Worm (Caenorhabditis elegans): ENCODE measurements around the gene clec-230.

clec-230 gene

DNA sequence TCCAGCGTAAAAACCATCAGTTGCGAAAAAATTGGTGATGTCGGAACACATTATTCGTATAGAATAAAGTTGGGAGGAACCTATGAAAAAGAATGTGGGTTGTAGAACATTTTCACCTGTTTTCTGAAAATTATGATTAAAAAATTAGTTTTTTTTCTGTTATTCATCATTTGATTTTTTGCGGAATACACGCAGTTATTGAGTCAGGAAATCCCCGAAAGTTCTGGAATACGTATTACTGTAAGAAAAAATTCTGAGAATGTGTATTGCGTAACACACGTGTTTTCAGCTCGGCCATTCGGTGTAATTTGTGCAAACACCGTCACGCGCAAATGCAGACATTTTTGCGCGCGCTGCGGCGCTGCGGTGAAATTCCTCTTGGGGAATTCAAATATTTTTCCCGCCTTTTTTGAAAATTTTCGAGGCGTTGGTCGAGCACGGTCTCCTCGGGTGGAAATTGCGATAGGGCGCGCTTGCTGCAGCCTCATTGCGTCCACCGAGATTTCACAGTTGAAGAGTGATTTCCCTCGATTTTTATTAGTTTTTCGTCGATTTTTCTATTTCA lies 40.0 kb upstream of the clec-230 start, which contains the start of gene srh-170:
Gene srh-170 (minus strand): TSS at position 51 of the 565 bp plus-strand sequence.
- TF ChIP-seq zip-8 (tag; optimal IDR thresholded peaks at IDR 0.05) (peak; percentile 19), tbx-8 (GFP tag; optimal IDR thresholded peaks at IDR 0.05) (no peak)

DNA sequence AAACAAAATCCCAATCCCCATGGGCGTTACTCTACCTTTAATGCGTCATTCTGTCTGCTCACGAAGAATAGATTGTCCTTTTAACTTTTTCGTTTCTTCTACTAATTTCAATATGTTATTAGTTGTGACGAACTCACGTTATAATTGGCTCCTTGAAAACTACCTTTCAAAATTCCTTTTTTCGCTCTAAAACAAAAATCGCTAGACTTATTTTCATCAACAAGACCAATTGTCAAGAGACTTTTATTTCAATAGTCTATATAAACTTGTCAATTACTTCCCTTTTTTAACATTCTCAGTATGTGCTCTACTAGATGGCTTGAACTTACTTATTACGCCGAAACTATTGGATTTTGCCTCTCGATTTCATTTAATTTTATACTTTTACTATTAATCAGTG lies 35.8 kb upstream of the clec-230 start, which contains the start of gene str-102:
Gene str-102 (plus strand): TSS at position 301 of the 400 bp plus-strand sequence.
- TF ChIP-seq nhr-28 (tag; optimal IDR thresholded peaks at IDR 0.05) (no peak), ham-2 (GFP tag; optimal IDR thresholded peaks at IDR 0.05) (no peak), M03D4.4 (tag; optimal IDR thresholded peaks at IDR 0.05) (no peak), mls-2 (tag; optimal IDR thresholded peaks at IDR 0.05) (no peak), nhr-76 (tag; optimal IDR thresholded peaks at IDR 0.05) (no peak), ztf-11 (tag; optimal IDR thresholded peaks at IDR 0.05) (no peak), unc-62 (GFP tag; optimal IDR thresholded peaks at IDR 0.05) (no peak), ceh-39 (tag; optimal IDR thresholded peaks at IDR 0.05) (no peak), nhr-2 (tag; optimal IDR thresholded peaks at IDR 0.05) (no peak), tbx-8 (GFP tag; optimal IDR thresholded peaks at IDR 0.05) (no peak)

DNA sequence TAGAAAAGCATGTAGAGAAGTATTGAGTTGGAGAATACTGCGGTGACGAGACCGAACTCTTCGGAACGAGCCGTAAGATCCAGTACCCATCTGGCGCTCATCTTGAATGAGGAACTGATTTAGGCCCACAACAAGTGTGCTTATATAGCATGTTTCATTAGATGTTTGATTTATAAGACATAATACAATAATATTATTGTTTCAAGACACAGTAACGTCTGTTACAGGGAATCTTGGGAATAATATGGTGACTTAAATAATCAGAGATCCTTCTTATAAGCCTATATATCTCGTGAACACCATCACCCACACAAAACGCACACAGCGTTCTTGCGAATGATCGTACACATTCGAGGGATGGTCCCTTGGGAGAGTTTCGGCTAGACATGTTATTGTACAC lies 34.8 kb upstream of the clec-230 start, which contains the start of gene str-88:
Gene str-88 (minus strand): TSS at position 101 of the 400 bp plus-strand sequence.
- TF ChIP-seq tbx-8 (GFP tag; optimal IDR thresholded peaks at IDR 0.05), result no peak
- no peak for TF ChIP-seq zip-8 (tag; optimal IDR thresholded peaks at IDR 0.05)
- no peak for TF ChIP-seq nhr-237 (tag; optimal IDR thresholded peaks at IDR 0.05)

DNA sequence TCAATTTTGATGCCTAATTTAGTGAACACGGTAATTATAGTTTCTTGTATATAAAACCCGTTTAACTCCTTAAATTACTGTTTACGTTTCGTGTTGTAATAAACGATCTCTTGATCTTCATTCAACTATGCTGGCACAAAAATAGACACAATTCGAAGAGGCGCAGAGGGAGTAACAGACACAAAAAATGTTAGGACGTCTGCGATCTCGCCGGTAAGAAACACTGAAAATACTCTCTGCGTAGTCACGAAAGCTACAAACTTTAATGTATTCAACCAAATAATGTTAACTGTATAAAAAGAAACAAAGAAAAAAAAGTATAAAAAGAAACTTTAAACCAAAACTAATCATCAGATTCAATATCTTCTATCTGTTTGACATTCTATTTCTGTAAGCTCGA lies 31.9 kb upstream of the clec-230 start, which contains the start of gene dhs-23:
Gene dhs-23 (plus strand): TSS at position 363 of the 400 bp plus-strand sequence.
- TF ChIP-seq tbx-8 (GFP tag; optimal IDR thresholded peaks at IDR 0.05) (no peak), cnd-1 (tag; optimal IDR thresholded peaks at IDR 0.05) (no peak), nhr-2 (tag; optimal IDR thresholded peaks at IDR 0.05) (no peak), nhr-12 (tag; optimal IDR thresholded peaks at IDR 0.05) (no peak), ceh-39 (tag; optimal IDR thresholded peaks at IDR 0.05) (no peak), nhr-237 (tag; optimal IDR thresholded peaks at IDR 0.05) (no peak), lsy-2 (tag; optimal IDR thresholded peaks at IDR 0.05) (no peak), flh-1 (GFP tag; optimal IDR thresholded peaks at IDR 0.05) (no peak)

DNA sequence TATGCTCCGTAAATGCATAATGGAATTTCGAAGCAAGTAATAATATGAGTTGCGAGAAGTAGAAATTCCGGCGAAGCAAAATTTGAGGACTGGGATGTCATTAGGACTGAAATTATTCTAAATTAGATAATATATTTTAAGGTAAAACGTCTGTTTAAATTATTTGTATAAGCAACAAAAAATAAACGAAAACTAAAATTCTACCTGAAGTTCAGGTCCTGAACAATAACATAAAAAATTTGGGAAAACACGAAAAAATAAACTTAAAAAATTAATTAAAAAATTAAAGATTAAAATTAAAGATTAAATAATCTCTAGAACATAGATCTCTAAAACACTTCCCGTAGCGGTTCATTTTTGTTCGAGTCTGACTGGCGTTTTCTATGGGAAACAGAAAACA lies 30.9 kb upstream of the clec-230 start, which contains the start of gene srh-251:
Gene srh-251 (minus strand): TSS at position 101 of the 400 bp plus-strand sequence.
- no peak for TF ChIP-seq hlh-1 (tag; optimal IDR thresholded peaks at IDR 0.05)
- no peak for TF ChIP-seq sptf-1 (tag; optimal IDR thresholded peaks at IDR 0.05)
- no peak for TF ChIP-seq flh-1 (GFP tag; optimal IDR thresholded peaks at IDR 0.05)
- no peak for TF ChIP-seq lsy-2 (tag; optimal IDR thresholded peaks at IDR 0.05)
- TF ChIP-seq nhr-76 (tag; optimal IDR thresholded peaks at IDR 0.05), result no peak
- no peak for TF ChIP-seq lin-13 (tag; optimal IDR thresholded peaks at IDR 0.05)
- TF ChIP-seq mab-5 (tag; optimal IDR thresholded peaks at IDR 0.05), result no peak
- no peak for TF ChIP-seq unc-120 (tag; optimal IDR thresholded peaks at IDR 0.05; ENCODE audit: poor library complexity, severe bottlenecking)
- no peak for TF ChIP-seq nhr-2 (tag; optimal IDR thresholded peaks at IDR 0.05)

DNA sequence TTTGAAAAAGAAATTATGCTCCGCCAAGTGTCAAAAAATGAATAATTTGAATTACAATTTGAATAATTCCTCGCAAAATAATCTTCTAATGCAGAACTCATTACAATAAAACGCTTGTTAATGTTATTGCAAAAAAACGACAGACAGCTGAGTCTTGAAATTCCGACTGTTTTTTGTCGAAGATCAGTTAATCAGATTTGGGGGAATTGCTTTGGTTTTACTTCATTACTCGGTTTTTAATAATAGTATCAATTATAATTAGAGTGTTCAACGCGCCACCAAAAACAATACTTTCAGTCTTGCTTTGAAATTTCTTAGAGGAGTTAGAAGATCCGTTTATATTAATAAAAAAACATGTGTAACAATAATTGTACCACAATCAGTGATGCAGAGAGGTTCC lies 29.0 kb upstream of the clec-230 start, which contains the start of gene srh-122:
Gene srh-122 (minus strand): TSS at position 101 of the 400 bp plus-strand sequence.
- TF ChIP-seq sem-2 (GFP tag; optimal IDR thresholded peaks at IDR 0.05) (no peak), snpc-4 (tag; optimal IDR thresholded peaks at IDR 0.05) (no peak), blmp-1 (tag; optimal IDR thresholded peaks at IDR 0.05) (no peak), mab-5 (tag; optimal IDR thresholded peaks at IDR 0.05) (no peak), M03D4.4 (tag; optimal IDR thresholded peaks at IDR 0.05) (no peak), drap-1 (GFP tag; optimal IDR thresholded peaks at IDR 0.05) (no peak), mls-2 (tag; optimal IDR thresholded peaks at IDR 0.05) (no peak), bed-3 (GFP tag; optimal IDR thresholded peaks at IDR 0.05) (no peak), hlh-1 (tag; optimal IDR thresholded peaks at IDR 0.05) (no peak), nhr-2 (tag; optimal IDR thresholded peaks at IDR 0.05) (no peak), ham-2 (GFP tag; optimal IDR thresholded peaks at IDR 0.05) (no peak), ceh-43 (GFP tag; optimal IDR thresholded peaks at IDR 0.05) (no peak), unc-120 (tag; optimal IDR thresholded peaks at IDR 0.05; ENCODE audit: poor library complexity, severe bottlenecking) (no peak), nhr-12 (tag; optimal IDR thresholded peaks at IDR 0.05) (no peak), mep-1 (tag; optimal IDR thresholded peaks at IDR 0.05) (no peak), zip-8 (tag; optimal IDR thresholded peaks at IDR 0.05) (no peak), flh-1 (GFP tag; optimal IDR thresholded peaks at IDR 0.05) (no peak), ceh-83 (GFP tag; optimal IDR thresholded peaks at IDR 0.05) (no peak), lin-32 (GFP tag; optimal IDR thresholded peaks at IDR 0.05) (no peak), pha-4 (tag; optimal IDR thresholded peaks at IDR 0.05) (no peak)

Measured in whole organism, mixed stage, embryonic.